Worm (Caenorhabditis elegans): Measurements from ENCODE around the gene T07C4.12.

Gene T07C4.12

ce11 chrIII:10328565-10329541 is 3.6 kb downstream of the T07C4.12 start (continued):
- TF ChIP-seq snpc-4 (tag; optimal IDR thresholded peaks at IDR 0.05): no peak
- TF ChIP-seq unc-30 (tag; optimal IDR thresholded peaks at IDR 0.05): no peak

DNA sequence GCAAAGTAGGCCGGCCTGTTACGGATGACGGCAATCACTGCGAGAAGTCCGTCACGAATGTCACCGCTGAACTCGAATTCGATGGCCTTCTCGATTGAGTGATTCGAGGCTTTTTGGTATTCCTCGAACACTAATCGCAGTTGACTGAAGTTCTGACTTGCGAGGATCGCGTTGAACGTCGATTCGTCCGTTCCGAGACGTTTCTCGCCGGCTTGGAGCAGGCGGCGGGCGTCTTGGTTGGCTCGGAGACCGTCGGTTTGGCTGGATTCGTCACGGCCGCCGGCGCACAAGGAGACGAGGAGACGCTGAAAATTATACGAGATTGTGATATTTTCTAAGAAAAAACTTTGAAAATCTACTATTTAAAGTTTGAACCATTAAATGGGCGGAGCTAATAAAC is 6.1 kb downstream of the T07C4.12 start:
- TF ChIP-seq rnt-1 (tag; optimal IDR thresholded peaks at IDR 0.05) (no peak), nhr-28 (tag; optimal IDR thresholded peaks at IDR 0.05) (no peak), nhr-77 (tag; optimal IDR thresholded peaks at IDR 0.05) (no peak), lir-3 (tag; optimal IDR thresholded peaks at IDR 0.05; ENCODE audit: poor library complexity) (no peak), mab-9 (GFP tag; IDR thresholded peaks at IDR 0.05) (no peak), vab-15 (tag; optimal IDR thresholded peaks at IDR 0.05) (no peak), F16B12.6 (tag; optimal IDR thresholded peaks at IDR 0.05) (no peak), jun-1 (tag; optimal IDR thresholded peaks at IDR 0.05) (no peak), zag-1 (tag; optimal IDR thresholded peaks at IDR 0.05) (no peak), fkh-4 (tag; optimal IDR thresholded peaks at IDR 0.05; ENCODE audit: borderline replicate concordance) (no peak), egl-13 (tag; optimal IDR thresholded peaks at IDR 0.05) (no peak), pqm-1 (tag; optimal IDR thresholded peaks at IDR 0.05) (no peak), unc-62 (GFP tag; optimal IDR thresholded peaks at IDR 0.05) (no peak), nhr-19 (GFP tag; conservative IDR thresholded peaks at IDR 0.05) (no peak), nhr-71 (tag; optimal IDR thresholded peaks at IDR 0.05) (no peak), nhr-76 (tag; optimal IDR thresholded peaks at IDR 0.05) (no peak), nhr-20 (tag; optimal IDR thresholded peaks at IDR 0.05) (no peak), ceh-63 (GFP tag; optimal IDR thresholded peaks at IDR 0.05) (no peak), lin-39 (tag; optimal IDR thresholded peaks at IDR 0.05) (no peak)

- TF ChIP-seq pqm-1 (tag; optimal IDR thresholded peaks at IDR 0.05): no peak
- no peak for TF ChIP-seq fkh-8 (tag; optimal IDR thresholded peaks at IDR 0.05)
- TF ChIP-seq ceh-88 (GFP tag; IDR thresholded peaks at IDR 0.05): no peak
- no peak for TF ChIP-seq nhr-12 (tag; optimal IDR thresholded peaks at IDR 0.05)
- TF ChIP-seq egl-27 (tag; optimal IDR thresholded peaks at IDR 0.05): no peak
- no peak for TF ChIP-seq mep-1 (tag; optimal IDR thresholded peaks at IDR 0.05)
- TF ChIP-seq dpl-1 (GFP tag; optimal IDR thresholded peaks at IDR 0.05): peak; percentile 57 to 75 (median 65)
- TF ChIP-seq alr-1 (tag; optimal IDR thresholded peaks at IDR 0.05; ENCODE audit: borderline replicate concordance): no peak
- TF ChIP-seq nhr-76 (tag; optimal IDR thresholded peaks at IDR 0.05): no peak
- peak; percentile 77 for TF ChIP-seq F16B12.6 (tag; optimal IDR thresholded peaks at IDR 0.05)
- peak; percentile 35 to 81 for TF ChIP-seq lin-35 (GFP tag; optimal IDR thresholded peaks at IDR 0.05)
- no peak for TF ChIP-seq xbp-1 (tag; optimal IDR thresholded peaks at IDR 0.05)
- TF ChIP-seq ceh-8 (GFP tag; optimal IDR thresholded peaks at IDR 0.05): no peak
- no peak for TF ChIP-seq jun-1 (tag; optimal IDR thresholded peaks at IDR 0.05)
- TF ChIP-seq fkh-10 (GFP tag; optimal IDR thresholded peaks at IDR 0.05): no peak
- no peak for TF ChIP-seq efl-3 (GFP tag; optimal IDR thresholded peaks at IDR 0.05)
- TF ChIP-seq pax-3 (tag; optimal IDR thresholded peaks at IDR 0.05): no peak
- TF ChIP-seq nhr-77 (tag; optimal IDR thresholded peaks at IDR 0.05): no peak
- TF ChIP-seq egl-13 (tag; optimal IDR thresholded peaks at IDR 0.05): no peak
- TF ChIP-seq lsy-2 (tag; optimal IDR thresholded peaks at IDR 0.05): peak in 1 of 2 experiments; percentile 1
- no peak for TF ChIP-seq isw-1 (GFP tag; IDR thresholded peaks at IDR 0.05)
- TF ChIP-seq lin-13 (GFP tag; optimal IDR thresholded peaks at IDR 0.05): no peak
- no peak for TF ChIP-seq tbx-2 (tag; optimal IDR thresholded peaks at IDR 0.05)
- TF ChIP-seq aly-2 (tag; optimal IDR thresholded peaks at IDR 0.05): no peak
- no peak for TF ChIP-seq C16A3.4 (tag; optimal IDR thresholded peaks at IDR 0.05)
- TF ChIP-seq nhr-71 (tag; optimal IDR thresholded peaks at IDR 0.05): no peak
- TF ChIP-seq efl-1 (optimal IDR thresholded peaks at IDR 0.05): peak in 1 of 2 experiments; percentile 69
- TF ChIP-seq efl-1 (GFP tag; optimal IDR thresholded peaks at IDR 0.05 in 1 of 2): peak; percentile 78 to 97
- no peak for TF ChIP-seq lin-39 (tag; optimal IDR thresholded peaks at IDR 0.05)
- no peak for TF ChIP-seq lin-14 (GFP tag; optimal IDR thresholded peaks at IDR 0.05)
- TF ChIP-seq unc-86 (tag; optimal IDR thresholded peaks at IDR 0.05): no peak
- TF ChIP-seq C04F5.9 (tag; optimal IDR thresholded peaks at IDR 0.05): no peak
- no peak for TF ChIP-seq ceh-82 (tag; optimal IDR thresholded peaks at IDR 0.05)
- no peak for TF ChIP-seq ztf-4 (tag; optimal IDR thresholded peaks at IDR 0.05)
- no peak for TF ChIP-seq fkh-4 (tag; optimal IDR thresholded peaks at IDR 0.05; ENCODE audit: borderline replicate concordance)
Measured at ce11 chrIII:10320788-10321187, 11.7 kb downstream of the T07C4.12 start, which contains the start of gene sas-7. Gene sas-7 (plus strand): TSS chrIII:10321019.
